Fruit fly (Drosophila melanogaster) whole organism, embryonic: Measurements from ENCODE around the gene CG10232.
A peak's percentile ranks its signal among the peaks of the same experiment; 100 is the strongest.

Experiments
- Asciz ChIP-seq: fragments of 200-800 bp; sonication (Bioruptor generic); optimal IDR thresholded peaks from 2 replicates; lab custom pipeline; 2017; ENCODE audit warnings: missing biosample characterization, mild to moderate bottlenecking, missing genetic modification characterization, missing genetic modification reagents
- Bteb2 ChIP-seq: fragments of 200-800 bp; sonication (Bioruptor generic); optimal IDR thresholded peaks from 2 replicates; lab custom pipeline; 2016; ENCODE audit warnings: missing biosample characterization, missing genetic modification characterization
- CG11723 ChIP-seq: fragments of 200-800 bp; sonication (Bioruptor generic); optimal IDR thresholded peaks from 2 replicates; lab custom pipeline; 2017; ENCODE audit warnings: missing biosample characterization, mild to moderate bottlenecking, missing genetic modification characterization
- CG13424 ChIP-seq: fragments of 200-800 bp; sonication (Bioruptor generic); optimal IDR thresholded peaks from 2 replicates; lab custom pipeline; 2019; ENCODE audit warnings: missing biosample characterization, mild to moderate bottlenecking, missing genetic modification characterization, moderate library complexity
- CG17186 ChIP-seq: fragments of 200-800 bp; sonication (Bioruptor generic); optimal IDR thresholded peaks from 3 replicates; lab custom pipeline; 2017; ENCODE audit warnings: missing biosample characterization, missing genetic modification reagents, missing genetic modification characterization
- CG17802 ChIP-seq: fragments of 200-800 bp; sonication (Bioruptor generic); optimal IDR thresholded peaks from 2 replicates; lab custom pipeline; 2018; ENCODE audit warnings: missing biosample characterization, mild to moderate bottlenecking, missing genetic modification characterization, moderate library complexity
- CG3065 ChIP-seq: fragments of 200-800 bp; sonication (Bioruptor generic); optimal IDR thresholded peaks from 2 replicates; lab custom pipeline; 2016; ENCODE audit warnings: missing biosample characterization, missing genetic modification characterization
- CG31441 ChIP-seq: fragments of 200-800 bp; sonication (Bioruptor generic); IDR thresholded peaks from 2 replicates; pipeline ENCODE4 v1.3.6; 2022; ENCODE audit warnings: missing biosample characterization, missing genetic modification characterization
- CG3163 ChIP-seq: fragments of 200-800 bp; sonication (Bioruptor generic); optimal IDR thresholded peaks from 3 replicates; lab custom pipeline; 2016; ENCODE audit warnings: missing biosample characterization, missing genetic modification characterization
- CG3407 ChIP-seq: fragments of 200-800 bp; sonication (Bioruptor generic); optimal IDR thresholded peaks from 2 replicates; lab custom pipeline; 2018; ENCODE audit warnings: missing biosample characterization, mild to moderate bottlenecking, missing genetic modification characterization
- CG3847 ChIP-seq: fragments of 200-800 bp; sonication (Bioruptor generic); IDR thresholded peaks from 2 replicates; pipeline ENCODE4 v1.3.6; 2022; ENCODE audit warnings: missing biosample characterization, missing genetic modification characterization
- CG4617 ChIP-seq: fragments of 200-800 bp; sonication (Bioruptor generic); optimal IDR thresholded peaks from 3 replicates; lab custom pipeline; 2016; ENCODE audit warnings: missing biosample characterization, missing genetic modification characterization, borderline replicate concordance
- CG7839 ChIP-seq: fragments of 200-800 bp; sonication (Bioruptor generic); optimal IDR thresholded peaks from 3 replicates; lab custom pipeline; 2018; ENCODE audit warnings: missing biosample characterization, mild to moderate bottlenecking, missing genetic modification characterization, moderate library complexity
- CG8388 ChIP-seq: fragments of 200-800 bp; sonication (Bioruptor generic); optimal IDR thresholded peaks from 2 replicates; lab custom pipeline; 2019; ENCODE audit warnings: missing biosample characterization, mild to moderate bottlenecking, missing genetic modification characterization, moderate library complexity
- Dbx ChIP-seq: fragments of 200-800 bp; sonication (Bioruptor generic); IDR thresholded peaks from 3 replicates; pipeline ENCODE4 v1.3.6; 2022; ENCODE audit warnings: missing biosample characterization, missing genetic modification characterization
- Dref ChIP-seq: fragments of 200-800 bp; sonication (Bioruptor generic); IDR thresholded peaks from 2 replicates; pipeline ENCODE4 v1.3.6; 2022; ENCODE audit warnings: missing biosample characterization, missing genetic modification characterization
- H15 ChIP-seq: fragments of 200-800 bp; sonication (Bioruptor generic); IDR thresholded peaks from 3 replicates; pipeline ENCODE4 v1.3.6; 2022; ENCODE audit warnings: missing biosample characterization, missing genetic modification characterization
- HLH4C ChIP-seq: fragments of 200-800 bp; sonication (Bioruptor generic); IDR thresholded peaks from 3 replicates; pipeline ENCODE4 v1.3.6; 2022; ENCODE audit warnings: missing biosample characterization, missing genetic modification characterization; ENCODE audit not compliant: partially characterized antibody
- HmgZ ChIP-seq: fragments of 200-800 bp; sonication (Bioruptor generic); optimal IDR thresholded peaks from 2 replicates; lab custom pipeline; 2018; ENCODE audit warnings: missing biosample characterization, mild to moderate bottlenecking, missing genetic modification characterization
- Meics ChIP-seq: fragments of 200-800 bp; sonication (Bioruptor generic); optimal IDR thresholded peaks from 2 replicates; lab custom pipeline; 2017; ENCODE audit warnings: missing biosample characterization, mild to moderate bottlenecking, missing genetic modification characterization
- NC2α ChIP-seq: fragments of 200-800 bp; sonication (Bioruptor generic); optimal IDR thresholded peaks from 2 replicates; lab custom pipeline; 2016; ENCODE audit warnings: missing biosample characterization, missing genetic modification characterization
- NFAT ChIP-seq: fragments of 200-800 bp; sonication (Bioruptor generic); IDR thresholded peaks from 2 replicates; pipeline ENCODE4 v1.3.6; 2022; ENCODE audit warnings: missing biosample characterization, missing genetic modification characterization
- NK7.1 ChIP-seq: fragments of 200-800 bp; sonication (Bioruptor generic); optimal IDR thresholded peaks from 3 replicates; lab custom pipeline; 2016; ENCODE audit warnings: missing biosample characterization, missing genetic modification characterization
- Nf-YC ChIP-seq: fragments of 200-800 bp; optimal IDR thresholded peaks from 3 replicates; lab custom pipeline; 2019; ENCODE audit warnings: missing biosample characterization, mild to moderate bottlenecking, missing genetic modification characterization, moderate library complexity
- Rx ChIP-seq: fragments of 200-800 bp; sonication (Bioruptor generic); IDR thresholded peaks from 2 replicates; pipeline ENCODE4 v1.3.6; 2022; ENCODE audit warnings: missing biosample characterization, missing genetic modification characterization
- Ssrp ChIP-seq: fragments of 200-800 bp; sonication (Bioruptor generic); optimal IDR thresholded peaks from 2 replicates; lab custom pipeline; 2018; ENCODE audit warnings: missing biosample characterization, mild to moderate bottlenecking, missing genetic modification characterization, moderate library complexity
- YL-1 ChIP-seq: fragments of 200-800 bp; sonication (Bioruptor generic); optimal IDR thresholded peaks from 3 replicates; lab custom pipeline; 2017; ENCODE audit warnings: missing biosample characterization, mild to moderate bottlenecking, missing genetic modification characterization
- al ChIP-seq: fragments of 200-800 bp; sonication (Bioruptor generic); IDR thresholded peaks from 2 replicates; pipeline ENCODE4 v1.3.6; 2022; ENCODE audit warnings: missing biosample characterization, missing genetic modification characterization
- ase ChIP-seq: fragments of 200-800 bp; sonication (Bioruptor generic); IDR thresholded peaks from 3 replicates; pipeline ENCODE4 v1.3.6; 2022; ENCODE audit warnings: missing biosample characterization, missing genetic modification characterization
- bowl ChIP-seq: fragments of 200-800 bp; sonication (Bioruptor generic); IDR thresholded peaks from 2 replicates; pipeline ENCODE4 v1.3.6; 2022; ENCODE audit warnings: missing biosample characterization, missing genetic modification characterization
- chn ChIP-seq: fragments of 200-800 bp; sonication (Bioruptor generic); optimal IDR thresholded peaks from 2 replicates; lab custom pipeline; 2016; ENCODE audit warnings: missing biosample characterization, missing genetic modification characterization
- corto ChIP-seq: fragments of 200-800 bp; sonication (Bioruptor generic); optimal IDR thresholded peaks from 2 replicates; lab custom pipeline; 2016; ENCODE audit warnings: missing biosample characterization, mild to moderate bottlenecking, missing genetic modification characterization, moderate library complexity
- danr ChIP-seq: fragments of 200-800 bp; sonication (Bioruptor generic); IDR thresholded peaks from 2 replicates; pipeline ENCODE4 v1.3.6; 2022; ENCODE audit warnings: missing biosample characterization, missing genetic modification characterization
- disco-r ChIP-seq: fragments of 200-800 bp; sonication (Bioruptor generic); optimal IDR thresholded peaks from 2 replicates; lab custom pipeline; 2016; ENCODE audit warnings: missing biosample characterization, missing genetic modification characterization
- fd102C ChIP-seq: fragments of 200-800 bp; sonication (Bioruptor generic); optimal IDR thresholded peaks from 2 replicates; lab custom pipeline; 2018; ENCODE audit warnings: missing biosample characterization, mild to moderate bottlenecking, missing genetic modification characterization, moderate library complexity
- fu2 ChIP-seq: fragments of 200-800 bp; sonication (Bioruptor generic); optimal IDR thresholded peaks from 2 replicates; lab custom pipeline; 2016; ENCODE audit warnings: missing biosample characterization, missing genetic modification characterization
- hkb ChIP-seq, 2 experiments: fragments of 200-800 bp in 1 of 2; fragments of >200 bp in 1 of 2; sonication (Bioruptor generic) in 1 of 2; IDR thresholded peaks in 1 of 2; optimal IDR thresholded peaks in 1 of 2; 2 replicates each; pipeline versions ENCODE4 v1.3.6 to Lab custom; 2017 to 2022; ENCODE audit warnings: missing biosample characterization in 1 of 2, missing genetic modification characterization in 1 of 2
- ind ChIP-seq: fragments of 200-800 bp; sonication (Bioruptor generic); optimal IDR thresholded peaks from 3 replicates; lab custom pipeline; 2016; ENCODE audit warnings: missing biosample characterization, missing genetic modification characterization
- insv ChIP-seq, 2 experiments: fragments of 200-800 bp; sonication (Bioruptor generic); optimal IDR thresholded peaks; 3 replicates each; lab custom pipeline; 2016 to 2018; ENCODE audit warnings: missing biosample characterization in 2 of 2, missing genetic modification characterization in 2 of 2
- jing ChIP-seq: fragments of 200-800 bp; sonication (Bioruptor generic); optimal IDR thresholded peaks from 2 replicates; lab custom pipeline; 2018; ENCODE audit warnings: missing biosample characterization, mild to moderate bottlenecking, missing genetic modification characterization
- knrl ChIP-seq: fragments of 200-800 bp; sonication (Bioruptor generic); IDR thresholded peaks from 3 replicates; pipeline ENCODE4 v1.3.6; 2022; ENCODE audit warnings: missing biosample characterization, missing genetic modification characterization; ENCODE audit not compliant: partially characterized antibody
- lola ChIP-seq, 3 experiments: fragments of >200 bp in 2 of 3; fragments of 200-800 bp in 1 of 3; sonication (Bioruptor generic) in 1 of 3; optimal IDR thresholded peaks; 2 replicates each; lab custom pipeline; 2017 to 2019; ENCODE audit warnings: missing biosample characterization in 3 of 3, missing genetic modification characterization in 3 of 3, mild to moderate bottlenecking in 1 of 3, moderate library complexity in 1 of 3
- maf-S ChIP-seq: fragments of 200-800 bp; sonication (Bioruptor generic); optimal IDR thresholded peaks from 2 replicates; lab custom pipeline; 2016; ENCODE audit warnings: missing biosample characterization, missing genetic modification characterization
- mld ChIP-seq: fragments of 200-800 bp; sonication (Bioruptor generic); IDR thresholded peaks from 3 replicates; pipeline ENCODE4 v1.3.6; 2022; ENCODE audit warnings: missing biosample characterization, missing genetic modification characterization; ENCODE audit not compliant: partially characterized antibody
- nom ChIP-seq: fragments of 200-800 bp; sonication (Bioruptor generic); optimal IDR thresholded peaks from 2 replicates; lab custom pipeline; 2017; ENCODE audit warnings: missing biosample characterization, missing genetic modification characterization, mild to moderate bottlenecking, moderate library complexity, missing genetic modification reagents
- onecut ChIP-seq: fragments of 200-800 bp; sonication (Bioruptor generic); IDR thresholded peaks from 2 replicates; pipeline ENCODE4 v1.3.6; 2022; ENCODE audit warnings: missing biosample characterization, missing genetic modification characterization
- sens-2 ChIP-seq: fragments of 200-800 bp; sonication (Bioruptor generic); IDR thresholded peaks from 2 replicates; pipeline ENCODE4 v1.3.6; 2022; ENCODE audit warnings: missing biosample characterization, missing genetic modification characterization
- so ChIP-seq: fragments of 200-800 bp; sonication (Bioruptor generic); IDR thresholded peaks from 3 replicates; pipeline ENCODE4 v1.3.6; 2022; ENCODE audit warnings: missing biosample characterization, missing genetic modification characterization
- zen2 ChIP-seq: fragments of 200-800 bp; sonication (Bioruptor generic); IDR thresholded peaks from 3 replicates; pipeline ENCODE4 v1.3.6; 2022; ENCODE audit warnings: missing biosample characterization, missing genetic modification characterization; ENCODE audit not compliant: partially characterized antibody

CG10232 gene

dm6 chr3R:23767417-23767853, 46.0 kb upstream of the CG10232 start, which contains the start of the genes CG10214 and CG10375 (continued):
- no peak for TF ChIP-seq sens-2
- peak; percentile 95 for TF ChIP-seq CG4617 (GFP tag; lab: Kevin White, UChicago)
- peak; percentile 85 for TF ChIP-seq HmgZ
- TF ChIP-seq so (GFP tag; lab: Robert Waterston, UW): no peak
- peak in 1 of 3 experiments; percentile 64 for TF ChIP-seq lola (GFP tag; optimal IDR thresholded peaks at IDR 0.05; lab: Kevin White, UChicago)
- TF ChIP-seq nom (GFP tag; lab: Kevin White, UChicago): peak; percentile 44
- 0 out of 2 replicates have a peak, but pooled peaks have one; percentile 23 for TF ChIP-seq danr
- TF ChIP-seq NC2α (GFP tag; lab: Kevin White, UChicago): peak; percentile 67
- TF ChIP-seq mld: 0 out of 3 replicates have a peak, but pooled peaks have one; percentile 37
- peak; percentile 59 for TF ChIP-seq disco-r (GFP tag; lab: Kevin White, UChicago)
- TF ChIP-seq maf-S: peak; percentile 74
- no peak for TF ChIP-seq corto (GFP tag; lab: Kevin White, UChicago)
- peak; percentile 54 for TF ChIP-seq CG3065 (GFP tag; lab: Kevin White, UChicago)
- peak; percentile 86 for TF ChIP-seq chn
- TF ChIP-seq CG17186: peak; percentile 80
- TF ChIP-seq Asciz (GFP tag; lab: Kevin White, UChicago): no peak
- no peak for TF ChIP-seq CG11723 (GFP tag; lab: Kevin White, UChicago)
- TF ChIP-seq CG17802: peak; percentile 35
- peak; percentile 94 for TF ChIP-seq YL-1
- TF ChIP-seq Meics: peak; percentile 76
- TF ChIP-seq Ssrp: peak; percentile 35
- no peak for TF ChIP-seq jing (GFP tag; lab: Kevin White, UChicago)
- no peak for TF ChIP-seq NFAT (GFP tag; lab: Robert Waterston, UW)
- no peak; the same call in none of the 2 replicates for TF ChIP-seq CG31441 (GFP tag; lab: Robert Waterston, UW)
- no peak for TF ChIP-seq zen2 (GFP tag; lab: Robert Waterston, UW)
- peak; percentile 80 for TF ChIP-seq ind (GFP tag; lab: Kevin White, UChicago)
- peak; percentile 47 for TF ChIP-seq CG3163
- peak; percentile 66 for TF ChIP-seq NK7.1 (GFP tag; lab: Kevin White, UChicago)
- TF ChIP-seq Nf-YC (tag; lab: Kevin White, UChicago): peak; percentile 53
- peak; percentile 59 for TF ChIP-seq Rx
- TF ChIP-seq ase (GFP tag; lab: Robert Waterston, UW): 0 out of 3 replicates have a peak, but pooled peaks have one; percentile 11
- TF ChIP-seq CG3407 (GFP tag; lab: Kevin White, UChicago): no peak
- TF ChIP-seq CG3847 (GFP tag; lab: Robert Waterston, UW): peak; percentile 82
- TF ChIP-seq insv (GFP tag; optimal IDR thresholded peaks at IDR 0.05; lab: Kevin White, UChicago): peak in 1 of 2 experiments; percentile 45
- no peak for TF ChIP-seq onecut (GFP tag; lab: Robert Waterston, UW)
- no peak for TF ChIP-seq bowl (GFP tag; lab: Robert Waterston, UW)
- TF ChIP-seq fu2 (GFP tag; lab: Kevin White, UChicago): peak; percentile 79
- TF ChIP-seq CG13424: peak; percentile 68
- TF ChIP-seq Dref (GFP tag; lab: Robert Waterston, UW): peak; percentile 49
- TF ChIP-seq knrl (GFP tag; lab: Robert Waterston, UW): peak; percentile 49; the same call in 1 of the 3 replicates
- TF ChIP-seq fd102C: peak; percentile 15
- peak; percentile 73; the same call in 2 of the 3 replicates for TF ChIP-seq Dbx (GFP tag; lab: Robert Waterston, UW)
- TF ChIP-seq CG8388: peak; percentile 56
- TF ChIP-seq al (GFP tag; lab: Robert Waterston, UW): peak; percentile 50
- no peak for TF ChIP-seq H15
- TF ChIP-seq hkb (optimal IDR thresholded peaks at IDR 0.05; lab: Kevin White, UChicago): peak; percentile 49
- peak; percentile 68 for TF ChIP-seq hkb (GFP tag; IDR thresholded peaks at IDR 0.05; lab: Robert Waterston, UW)
- peak; percentile 71 for TF ChIP-seq CG7839 (tag; lab: Kevin White, UChicago)
- TF ChIP-seq HLH4C (GFP tag; lab: Robert Waterston, UW): no peak; the same call in 2 of the 3 replicates
- TF ChIP-seq Bteb2 (GFP tag; lab: Kevin White, UChicago): peak; percentile 76
